Fruit fly (Drosophila melanogaster): Measurements from ENCODE around the gene Gr39b.

DNA sequence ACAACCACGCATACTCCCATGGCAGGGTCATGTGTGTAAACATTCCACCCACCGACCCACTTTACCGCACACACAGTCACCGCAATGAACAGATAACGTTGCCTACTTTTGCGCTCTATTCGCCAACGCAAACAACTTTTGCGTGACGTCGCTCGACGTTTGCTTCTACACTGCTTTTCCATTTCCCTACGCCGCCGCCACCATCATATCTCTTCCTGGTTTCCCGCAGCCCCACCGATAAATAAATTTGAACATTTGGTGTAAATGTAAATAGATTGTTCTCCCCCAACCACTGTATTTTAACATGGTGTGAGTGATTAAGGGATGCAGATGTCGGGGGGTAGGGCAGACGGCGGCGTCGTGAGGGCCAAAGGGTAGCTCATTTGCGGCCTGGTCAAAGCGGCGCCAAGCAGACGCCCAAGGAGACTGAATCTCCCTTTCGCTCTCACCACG is 45.0 kb downstream of the Gr39b start:
- no peak for TF ChIP-seq CG5204 (GFP tag; optimal IDR thresholded peaks at IDR 0.05)
- TF ChIP-seq Mnt (GFP tag; optimal IDR thresholded peaks at IDR 0.05) = no peak
- no peak for TF ChIP-seq CG33017 (tag; optimal IDR thresholded peaks at IDR 0.05)
- TF ChIP-seq toe (GFP tag; optimal IDR thresholded peaks at IDR 0.05) = no peak
- no peak for TF ChIP-seq tj (GFP tag; optimal IDR thresholded peaks at IDR 0.05)
- no peak for TF ChIP-seq kay (GFP tag; ENCODE audit: borderline replicate concordance)
- no peak for TF ChIP-seq Crg-1 (GFP tag; optimal IDR thresholded peaks at IDR 0.05)
- no peak for TF ChIP-seq cic (GFP tag; optimal IDR thresholded peaks at IDR 0.05)
- TF ChIP-seq Clk (GFP tag; optimal IDR thresholded peaks at IDR 0.05) = no peak
- TF ChIP-seq cnc (optimal IDR thresholded peaks at IDR 0.05) = no peak
- no peak for TF ChIP-seq Hr96 (GFP tag; optimal IDR thresholded peaks at IDR 0.05)
- no peak for TF ChIP-seq pad (GFP tag; optimal IDR thresholded peaks at IDR 0.05)
- TF ChIP-seq CG7045 (GFP tag; optimal IDR thresholded peaks at IDR 0.05) = no peak

Measured in whole organism, adult.